Worm (Caenorhabditis elegans) whole organism, early embryonic: ENCODE data around the gene Y54G2A.11.
"Not testable (repeated sequence)": the region's sequence is repeated elsewhere in the genome, so short reads cannot be mapped to it uniquely, and the experiment has no call there.

Experiments
- B0310.2 ChIP-seq: sonication (generic microtip); optimal IDR thresholded peaks from 2 replicates; lab custom pipeline; 2016; ENCODE audit warnings: mild to moderate bottlenecking, missing genetic modification characterization, missing compliant biosample characterization
- F13C5.2 ChIP-seq: sonication (generic microtip); optimal IDR thresholded peaks from 2 replicates; lab custom pipeline; 2017; ENCODE audit warnings: mild to moderate bottlenecking, missing genetic modification characterization, inconsistent platforms, missing compliant biosample characterization
- aly-1 ChIP-seq: sonication (generic microtip); optimal IDR thresholded peaks from 2 replicates; lab custom pipeline; 2016; ENCODE audit warnings: missing genetic modification characterization, missing compliant biosample characterization
- ama-1 ChIP-seq: fragments of 150-350 bp; optimal IDR thresholded peaks from 2 replicates; lab custom pipeline; 2014
- ceh-13 ChIP-seq: fragments of 200-800 bp; sonication (Bioruptor generic); optimal IDR thresholded peaks from 2 replicates; lab custom pipeline; 2018; ENCODE audit warnings: mild to moderate bottlenecking, missing genetic modification characterization, missing compliant biosample characterization
- ceh-36 ChIP-seq: sonication (generic microtip); optimal IDR thresholded peaks from 2 replicates; lab custom pipeline; 2016; ENCODE audit warnings: missing genetic modification characterization, inconsistent platforms, missing compliant biosample characterization
- ets-7 ChIP-seq: sonication (generic microtip); optimal IDR thresholded peaks from 2 replicates; lab custom pipeline; 2016; ENCODE audit warnings: missing genotype, missing genetic modification characterization, missing compliant biosample characterization
- flt-1 ChIP-seq: fragments of 200-800 bp; sonication (Bioruptor generic); IDR thresholded peaks from 2 replicates; pipeline ENCODE4 v1.3.6; 2022; ENCODE audit warnings: missing genetic modification characterization, missing compliant biosample characterization
- hmbx-1 ChIP-seq: sonication (generic microtip); optimal IDR thresholded peaks from 2 replicates; lab custom pipeline; 2016; ENCODE audit warnings: mild to moderate bottlenecking, missing genetic modification characterization, missing compliant biosample characterization
- hmg-4 ChIP-seq: fragments of 200-800 bp; sonication (Bioruptor generic); optimal IDR thresholded peaks from 2 replicates; lab custom pipeline; 2018; ENCODE audit warnings: mild to moderate bottlenecking, missing genetic modification characterization, missing compliant biosample characterization
- hnd-1 ChIP-seq: sonication (generic microtip); optimal IDR thresholded peaks from 2 replicates; lab custom pipeline; 2016; ENCODE audit warnings: missing genetic modification characterization, missing compliant biosample characterization
- pes-1 ChIP-seq: fragments of 200-800 bp; sonication (Bioruptor generic); IDR thresholded peaks from 2 replicates; pipeline ENCODE4 v1.3.6; 2022; ENCODE audit warnings: missing genetic modification reagents, missing genetic modification characterization, missing compliant biosample characterization
- scrt-1 ChIP-seq: fragments of 200-800 bp; sonication (Bioruptor generic); IDR thresholded peaks from 2 replicates; pipeline ENCODE4 v1.3.6; 2022; ENCODE audit warnings: missing genetic modification characterization, missing compliant biosample characterization
- sea-1 ChIP-seq: fragments of 200-800 bp; sonication (Bioruptor generic); conservative IDR thresholded peaks from 2 replicates; pipeline ENCODE4 v1.3.6; 2022; ENCODE audit warnings: missing genetic modification characterization, missing compliant biosample characterization
- tbx-11 ChIP-seq: fragments of 200-800 bp; sonication (Bioruptor generic); IDR thresholded peaks from 2 replicates; pipeline ENCODE4 v1.3.6; 2022; ENCODE audit warnings: missing genetic modification characterization, missing compliant biosample characterization
- tbx-37 ChIP-seq: fragments of 200-800 bp; sonication (Bioruptor generic); conservative IDR thresholded peaks from 2 replicates; pipeline ENCODE4 v1.3.6; 2022; ENCODE audit warnings: missing genetic modification reagents, missing genetic modification characterization, missing compliant biosample characterization
- tra-4 ChIP-seq: sonication (generic microtip); optimal IDR thresholded peaks from 2 replicates; lab custom pipeline; 2017; ENCODE audit warnings: missing genetic modification characterization, missing compliant biosample characterization

Y54G2A.11 gene

ce11 chrIV:2798339-2798738 lies 26.7 kb upstream of the Y54G2A.11 start, which contains the start of gene Y54G2A.52:
TSS of gene Y54G2A.52 (minus strand) at chrIV:2798686.
- TF ChIP-seq sea-1 (GFP tag; lab: Robert Waterston, UW) (no peak), tbx-37 (GFP tag; lab: Robert Waterston, UW) (no peak), flt-1 (GFP tag; lab: Robert Waterston, UW) (no peak), pes-1 (GFP tag; lab: Robert Waterston, UW) (no peak), hnd-1 (tag; lab: Kevin White, UChicago) (no peak), ets-7 (no peak), ceh-13 (no peak), ama-1 (lab: Kevin White, UChicago) (no peak), scrt-1 (no peak), tbx-11 (GFP tag; lab: Robert Waterston, UW) (no peak), aly-1 (tag; lab: Kevin White, UChicago) (no peak), F13C5.2 (no peak), tra-4 (no peak), hmg-4 (GFP tag; lab: Kevin White, UChicago) (no peak), hmbx-1 (tag; lab: Kevin White, UChicago) (no peak), B0310.2 (tag; lab: Kevin White, UChicago) (no peak), ceh-36 (tag; lab: Kevin White, UChicago) (no peak)

- no peak for TF ChIP-seq F13C5.2
- TF ChIP-seq flt-1 (GFP tag; lab: Robert Waterston, UW): no peak
- no peak for TF ChIP-seq hnd-1 (tag; lab: Kevin White, UChicago)
- no peak for TF ChIP-seq hmbx-1 (tag; lab: Kevin White, UChicago)
- TF ChIP-seq ceh-13: no peak
These were observed 22.4 kb upstream of the Y54G2A.11 start for ce11 chrIV:2793956-2794355.

- TF ChIP-seq ceh-36 (tag; lab: Kevin White, UChicago); pes-1 (GFP tag; lab: Robert Waterston, UW); B0310.2 (tag; lab: Kevin White, UChicago): not testable (repeated sequence)
These were observed 16.8 kb upstream of the Y54G2A.11 start, which contains the start of gene atln-1 for ce11 chrIV:2788389-2788788. TSS of gene atln-1 (plus strand) at chrIV:2788689.

- TF ChIP-seq pes-1 (GFP tag; lab: Robert Waterston, UW) (no peak), scrt-1 (no peak), F13C5.2 (no peak), hnd-1 (tag; lab: Kevin White, UChicago) (no peak), hmg-4 (GFP tag; lab: Kevin White, UChicago) (no peak), aly-1 (tag; lab: Kevin White, UChicago) (no peak), ceh-13 (no peak), ceh-36 (tag; lab: Kevin White, UChicago) (no peak), tra-4 (no peak), ama-1 (lab: Kevin White, UChicago) (no peak), hmbx-1 (tag; lab: Kevin White, UChicago) (no peak), tbx-37 (GFP tag; lab: Robert Waterston, UW) (no peak), B0310.2 (tag; lab: Kevin White, UChicago) (no peak), tbx-11 (GFP tag; lab: Robert Waterston, UW) (no peak), flt-1 (GFP tag; lab: Robert Waterston, UW) (no peak), ets-7 (no peak), sea-1 (GFP tag; lab: Robert Waterston, UW) (no peak)
These were observed 13.5 kb upstream of the Y54G2A.11 start for ce11 chrIV:2785057-2785456.

ce11 chrIV:2782793-2783540 lies 11.4 kb upstream of the Y54G2A.11 start, which contains the start of gene Y54G2A.12:
TSS of gene Y54G2A.12 (minus strand) at chrIV:2782843.
- no peak for TF ChIP-seq hnd-1 (tag; lab: Kevin White, UChicago)
- no peak for TF ChIP-seq tbx-11 (GFP tag; lab: Robert Waterston, UW)
- no peak for TF ChIP-seq flt-1 (GFP tag; lab: Robert Waterston, UW)
- no peak for TF ChIP-seq B0310.2 (tag; lab: Kevin White, UChicago)
- no peak for TF ChIP-seq sea-1 (GFP tag; lab: Robert Waterston, UW)
- no peak for TF ChIP-seq ets-7
- no peak for TF ChIP-seq pes-1 (GFP tag; lab: Robert Waterston, UW)
- no peak for TF ChIP-seq aly-1 (tag; lab: Kevin White, UChicago)
- no peak for TF ChIP-seq ceh-13
- TF ChIP-seq scrt-1: no peak
- no peak for TF ChIP-seq hmbx-1 (tag; lab: Kevin White, UChicago)
- TF ChIP-seq tra-4: no peak
- no peak for TF ChIP-seq F13C5.2
- no peak for TF ChIP-seq ceh-36 (tag; lab: Kevin White, UChicago)
- no peak for TF ChIP-seq ama-1 (lab: Kevin White, UChicago)
- TF ChIP-seq hmg-4 (GFP tag; lab: Kevin White, UChicago): no peak
- no peak for TF ChIP-seq tbx-37 (GFP tag; lab: Robert Waterston, UW)

- not testable (repeated sequence) for TF ChIP-seq F13C5.2; tbx-11 (GFP tag; lab: Robert Waterston, UW); ceh-36 (tag; lab: Kevin White, UChicago)
These were observed 6.2 kb upstream of the Y54G2A.11 start, which contains the start of gene Y54G2A.72 for ce11 chrIV:2777841-2778240. TSS of gene Y54G2A.72 (plus strand) at chrIV:2778141.

ce11 chrIV:2776733-2777132 lies 5.1 kb upstream of the Y54G2A.11 start:
- TF ChIP-seq ama-1 (lab: Kevin White, UChicago): no peak
- no peak for TF ChIP-seq flt-1 (GFP tag; lab: Robert Waterston, UW)
- no peak for TF ChIP-seq B0310.2 (tag; lab: Kevin White, UChicago)
- TF ChIP-seq aly-1 (tag; lab: Kevin White, UChicago): no peak
- TF ChIP-seq F13C5.2: no peak
- TF ChIP-seq sea-1 (GFP tag; lab: Robert Waterston, UW): no peak
- no peak for TF ChIP-seq ets-7
- no peak for TF ChIP-seq tbx-11 (GFP tag; lab: Robert Waterston, UW)
